Fruit fly (Drosophila melanogaster) whole organism, embryonic: ENCODE data around the gene CG42540.
A peak's percentile ranks its signal among the peaks of the same experiment; 100 is the strongest.

Source experiments
- B-H2 ChIP-seq: fragments of 200-800 bp; sonication (Bioruptor generic); optimal IDR thresholded peaks from 2 replicates; lab custom pipeline; 2018; ENCODE audit warnings: missing biosample characterization, mild to moderate bottlenecking, missing genetic modification characterization
- BEAF-32 ChIP-seq: fragments of 200-800 bp; sonication (Bioruptor generic); optimal IDR thresholded peaks from 3 replicates; lab custom pipeline; 2017; ENCODE audit warnings: missing biosample characterization, missing genetic modification characterization, mild to moderate bottlenecking, moderate library complexity, missing genetic modification reagents
- CG10147 ChIP-seq: fragments of 200-800 bp; sonication (Bioruptor generic); optimal IDR thresholded peaks from 2 replicates; lab custom pipeline; 2019; ENCODE audit warnings: missing biosample characterization, mild to moderate bottlenecking, missing genetic modification characterization, moderate library complexity
- CG10321 ChIP-seq: fragments of 200-800 bp; sonication (Bioruptor generic); IDR thresholded peaks from 2 replicates; pipeline ENCODE4 v1.3.6; 2022; ENCODE audit warnings: missing biosample characterization, missing genetic modification characterization
- CG10431 ChIP-seq: fragments of 200-800 bp; sonication (Bioruptor generic); optimal IDR thresholded peaks from 3 replicates; lab custom pipeline; 2018; ENCODE audit warnings: missing biosample characterization, mild to moderate bottlenecking, missing genetic modification characterization
- CG10565 ChIP-seq: fragments of 200-800 bp; sonication (Bioruptor generic); optimal IDR thresholded peaks from 3 replicates; lab custom pipeline; 2016; ENCODE audit warnings: missing biosample characterization, mild to moderate bottlenecking, missing genetic modification characterization
- CG11247 ChIP-seq: fragments of 200-800 bp; sonication (Bioruptor generic); IDR thresholded peaks from 2 replicates; pipeline ENCODE4 v1.3.6; 2022; ENCODE audit warnings: missing biosample characterization, missing genetic modification characterization
- CG12104 ChIP-seq: fragments of 200-800 bp; sonication (Bioruptor generic); optimal IDR thresholded peaks from 3 replicates; lab custom pipeline; 2016; ENCODE audit warnings: missing biosample characterization, missing genetic modification characterization
- CG12219 ChIP-seq: fragments of 200-800 bp; sonication (Bioruptor generic); optimal IDR thresholded peaks from 3 replicates; lab custom pipeline; 2018; ENCODE audit warnings: missing biosample characterization, mild to moderate bottlenecking, missing genetic modification characterization
- CG14860 ChIP-seq: fragments of 200-800 bp; sonication (Bioruptor generic); IDR thresholded peaks from 3 replicates; pipeline ENCODE4 v1.3.6; 2022; ENCODE audit warnings: missing biosample characterization, missing genetic modification characterization; ENCODE audit not compliant: partially characterized antibody
- CG15601 ChIP-seq: fragments of 200-800 bp; sonication (Bioruptor generic); optimal IDR thresholded peaks from 3 replicates; lab custom pipeline; 2019; ENCODE audit warnings: missing biosample characterization, mild to moderate bottlenecking, missing genetic modification characterization, moderate library complexity
- CG16779 ChIP-seq: fragments of 200-800 bp; sonication (Bioruptor generic); IDR thresholded peaks from 2 replicates; pipeline ENCODE4 v1.3.6; 2022; ENCODE audit warnings: missing biosample characterization, missing genetic modification characterization
- CG17186 ChIP-seq: fragments of 200-800 bp; sonication (Bioruptor generic); optimal IDR thresholded peaks from 3 replicates; lab custom pipeline; 2017; ENCODE audit warnings: missing biosample characterization, missing genetic modification reagents, missing genetic modification characterization
- CG2199 ChIP-seq: fragments of 200-800 bp; sonication (Bioruptor generic); IDR thresholded peaks from 3 replicates; pipeline ENCODE4 v1.3.6; 2022; ENCODE audit warnings: missing biosample characterization, missing genetic modification characterization
- CG2678 ChIP-seq: fragments of 200-800 bp; sonication (Bioruptor generic); optimal IDR thresholded peaks from 3 replicates; lab custom pipeline; 2019; ENCODE audit warnings: missing biosample characterization, mild to moderate bottlenecking, missing genetic modification characterization, moderate library complexity
- CG2712 ChIP-seq: fragments of 200-800 bp; optimal IDR thresholded peaks from 3 replicates; lab custom pipeline; 2019; ENCODE audit warnings: missing biosample characterization, mild to moderate bottlenecking, missing genetic modification characterization, moderate library complexity
- CG30403 ChIP-seq: fragments of 200-800 bp; sonication (Bioruptor generic); optimal IDR thresholded peaks from 3 replicates; lab custom pipeline; 2016; ENCODE audit warnings: missing biosample characterization, missing genetic modification characterization
- CG31224 ChIP-seq: fragments of 200-800 bp; sonication (Bioruptor generic); IDR thresholded peaks from 2 replicates; pipeline ENCODE4 v1.3.6; 2022; ENCODE audit warnings: missing biosample characterization, missing genetic modification characterization
- CG3281 ChIP-seq: fragments of 200-800 bp; sonication (Bioruptor generic); optimal IDR thresholded peaks from 3 replicates; lab custom pipeline; 2017; ENCODE audit warnings: missing biosample characterization, mild to moderate bottlenecking, missing genetic modification characterization
- CG34224 ChIP-seq: fragments of 200-800 bp; sonication (Bioruptor generic); IDR thresholded peaks from 3 replicates; pipeline ENCODE4 v1.3.6; 2022; ENCODE audit warnings: missing biosample characterization, missing genetic modification characterization; ENCODE audit not compliant: partially characterized antibody
- CG3838 ChIP-seq: fragments of 200-800 bp; sonication (Bioruptor generic); optimal IDR thresholded peaks from 3 replicates; lab custom pipeline; 2016; ENCODE audit warnings: missing biosample characterization, missing genetic modification characterization
- CG3847 ChIP-seq: fragments of 200-800 bp; sonication (Bioruptor generic); IDR thresholded peaks from 2 replicates; pipeline ENCODE4 v1.3.6; 2022; ENCODE audit warnings: missing biosample characterization, missing genetic modification characterization
- CG4617 ChIP-seq: fragments of 200-800 bp; sonication (Bioruptor generic); optimal IDR thresholded peaks from 3 replicates; lab custom pipeline; 2016; ENCODE audit warnings: missing biosample characterization, missing genetic modification characterization, borderline replicate concordance
- CG6175 ChIP-seq: fragments of 200-800 bp; sonication (Bioruptor generic); IDR thresholded peaks from 3 replicates; pipeline ENCODE4 v1.3.6; 2022; ENCODE audit warnings: missing biosample characterization, missing genetic modification characterization
- Chrac-16 ChIP-seq: fragments of 200-800 bp; sonication (Bioruptor generic); optimal IDR thresholded peaks from 3 replicates; lab custom pipeline; 2016; ENCODE audit warnings: missing biosample characterization, missing genetic modification characterization
- Elba2 ChIP-seq: fragments of 200-800 bp; sonication (Bioruptor generic); optimal IDR thresholded peaks from 3 replicates; lab custom pipeline; 2016; ENCODE audit warnings: missing biosample characterization, missing genetic modification characterization
- Ets65A ChIP-seq: fragments of 200-800 bp; sonication (Bioruptor generic); peaks from one replicate; lab custom pipeline; 2016; ENCODE audit warnings: missing biosample characterization, missing genetic modification characterization
- Jarid2 ChIP-seq: fragments of 200-800 bp; sonication (Bioruptor generic); optimal IDR thresholded peaks from 3 replicates; lab custom pipeline; 2017; ENCODE audit warnings: mild to moderate bottlenecking, missing biosample characterization, missing genetic modification reagents, missing genetic modification characterization
- NC2β ChIP-seq: fragments of 200-800 bp; sonication (Bioruptor generic); optimal IDR thresholded peaks from 2 replicates; lab custom pipeline; 2016; ENCODE audit warnings: missing biosample characterization, missing genetic modification characterization
- ash1 ChIP-seq: fragments of 200-800 bp; sonication (Bioruptor generic); optimal IDR thresholded peaks from 2 replicates; lab custom pipeline; 2018; ENCODE audit warnings: missing biosample characterization, mild to moderate bottlenecking, missing genetic modification characterization
- cad ChIP-seq: fragments of >200 bp; optimal IDR thresholded peaks from 2 replicates; lab custom pipeline; 2017; ENCODE audit warnings: missing biosample characterization, missing genetic modification characterization
- corto ChIP-seq: fragments of 200-800 bp; sonication (Bioruptor generic); optimal IDR thresholded peaks from 2 replicates; lab custom pipeline; 2016; ENCODE audit warnings: missing biosample characterization, mild to moderate bottlenecking, missing genetic modification characterization, moderate library complexity
- da ChIP-seq: fragments of 200-800 bp; sonication (Bioruptor generic); optimal IDR thresholded peaks from 2 replicates; lab custom pipeline; 2016; ENCODE audit warnings: missing biosample characterization, missing genetic modification characterization
- danr ChIP-seq: fragments of 200-800 bp; sonication (Bioruptor generic); IDR thresholded peaks from 2 replicates; pipeline ENCODE4 v1.3.6; 2022; ENCODE audit warnings: missing biosample characterization, missing genetic modification characterization
- gcm ChIP-seq: fragments of 200-800 bp; sonication (Bioruptor generic); optimal IDR thresholded peaks from 2 replicates; lab custom pipeline; 2019; ENCODE audit warnings: missing biosample characterization, mild to moderate bottlenecking, missing genetic modification characterization, moderate library complexity
- gfzf ChIP-seq: fragments of 200-800 bp; sonication (Bioruptor generic); optimal IDR thresholded peaks from 2 replicates; lab custom pipeline; 2016; ENCODE audit warnings: missing biosample characterization, mild to moderate bottlenecking, missing genetic modification characterization, moderate library complexity
- grn ChIP-seq: fragments of 200-800 bp; sonication (Bioruptor generic); optimal IDR thresholded peaks from 3 replicates; lab custom pipeline; 2017; ENCODE audit warnings: missing biosample characterization, missing genetic modification characterization
- h ChIP-seq: fragments of >200 bp; optimal IDR thresholded peaks from 2 replicates; lab custom pipeline; 2017
- ind ChIP-seq: fragments of 200-800 bp; sonication (Bioruptor generic); optimal IDR thresholded peaks from 3 replicates; lab custom pipeline; 2016; ENCODE audit warnings: missing biosample characterization, missing genetic modification characterization
- kay ChIP-seq: fragments of 200-800 bp; sonication (Bioruptor generic); optimal IDR thresholded peaks from 2 replicates; lab custom pipeline; 2016; ENCODE audit warnings: missing biosample characterization, missing genetic modification characterization
- odd ChIP-seq: fragments of 200-800 bp; sonication (Bioruptor generic); optimal IDR thresholded peaks from 2 replicates; lab custom pipeline; 2017; ENCODE audit warnings: missing biosample characterization, mild to moderate bottlenecking, missing genetic modification characterization
- pfk ChIP-seq: fragments of 200-800 bp; sonication (Bioruptor generic); optimal IDR thresholded peaks from 2 replicates; lab custom pipeline; 2018; ENCODE audit warnings: missing biosample characterization, mild to moderate bottlenecking, missing genetic modification characterization, moderate library complexity
- ro ChIP-seq: fragments of 200-800 bp; sonication (Bioruptor generic); IDR thresholded peaks from 2 replicates; pipeline ENCODE4 v1.3.6; 2022; ENCODE audit warnings: missing biosample characterization, missing genetic modification characterization
- sd ChIP-seq: fragments of 200-800 bp; sonication (Bioruptor generic); optimal IDR thresholded peaks from 3 replicates; lab custom pipeline; 2018; ENCODE audit warnings: missing biosample characterization, mild to moderate bottlenecking, missing genetic modification characterization, moderate library complexity
- seq ChIP-seq: fragments of 200-800 bp; sonication (Bioruptor generic); IDR thresholded peaks from 2 replicates; pipeline ENCODE4 v1.3.6; 2022; ENCODE audit warnings: missing biosample characterization, missing genetic modification characterization
- sima ChIP-seq: fragments of 200-800 bp; sonication (Bioruptor generic); optimal IDR thresholded peaks from 2 replicates; lab custom pipeline; 2016; ENCODE audit warnings: missing biosample characterization, missing genetic modification characterization
- stc ChIP-seq: fragments of 200-800 bp; sonication (Bioruptor generic); IDR thresholded peaks from 2 replicates; pipeline ENCODE4 v1.3.6; 2022; ENCODE audit warnings: missing biosample characterization, missing genetic modification characterization
- tap ChIP-seq: fragments of 200-800 bp; optimal IDR thresholded peaks from 3 replicates; lab custom pipeline; 2019; ENCODE audit warnings: missing biosample characterization, mild to moderate bottlenecking, missing genetic modification characterization, moderate library complexity
- twi ChIP-seq: fragments of 200-800 bp; optimal IDR thresholded peaks from 2 replicates; lab custom pipeline; 2019; ENCODE audit warnings: missing biosample characterization, mild to moderate bottlenecking, missing genetic modification characterization, moderate library complexity
- vfl ChIP-seq: fragments of 200-800 bp; sonication (Bioruptor generic); optimal IDR thresholded peaks from 2 replicates; lab custom pipeline; 2016; ENCODE audit warnings: missing biosample characterization, missing genetic modification characterization
- yki ChIP-seq: fragments of >200 bp; optimal IDR thresholded peaks from 3 replicates; lab custom pipeline; 2018
- zfh1 ChIP-seq: fragments of 200-800 bp; sonication (Bioruptor generic); IDR thresholded peaks from 3 replicates; pipeline ENCODE4 v1.3.6; 2022; ENCODE audit warnings: missing biosample characterization, missing genetic modification characterization
- zfh2 ChIP-seq: fragments of 200-800 bp; sonication (Bioruptor generic); optimal IDR thresholded peaks from 2 replicates; lab custom pipeline; 2016; ENCODE audit warnings: missing biosample characterization, missing genetic modification characterization

Gene CG42540

DNA sequence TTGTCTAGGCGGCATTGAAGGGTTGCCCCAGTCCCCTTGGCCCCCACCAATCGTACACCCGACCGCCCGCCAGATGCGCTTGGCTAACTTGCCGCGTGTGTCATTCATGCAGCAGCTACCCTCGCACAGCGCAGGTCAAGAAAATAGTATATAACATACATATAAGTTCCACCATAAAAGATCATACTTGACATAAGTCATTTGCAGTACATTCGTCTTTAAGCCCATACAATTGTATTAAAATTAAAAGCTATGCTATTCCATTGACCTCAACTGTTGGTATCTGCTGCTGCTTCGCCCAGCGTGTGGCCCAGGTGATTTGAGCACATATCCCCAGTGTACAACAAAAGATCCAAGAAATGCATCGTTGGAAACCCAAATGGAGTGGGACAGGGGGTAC, 55.4 kb downstream of the CG42540 start (continued):
- no peak for TF ChIP-seq CG6175 (GFP tag; lab: Robert Waterston, UW)
- TF ChIP-seq BEAF-32 (GFP tag; lab: Kevin White, UChicago) = no peak
- TF ChIP-seq Ets65A (GFP tag; lab: Kevin White, UChicago) = peak; percentile 96
- TF ChIP-seq sd (tag; lab: Kevin White, UChicago) = no peak
- TF ChIP-seq ash1 = no peak
- TF ChIP-seq Jarid2 (GFP tag; lab: Kevin White, UChicago) = no peak
- no peak for TF ChIP-seq gfzf (GFP tag; lab: Kevin White, UChicago)
- TF ChIP-seq kay (GFP tag; lab: Kevin White, UChicago) = peak; percentile 56
- TF ChIP-seq CG10147 = no peak
- no peak for TF ChIP-seq vfl (GFP tag; lab: Kevin White, UChicago)
- TF ChIP-seq seq = peak; percentile 63
- TF ChIP-seq stc (GFP tag; lab: Robert Waterston, UW) = peak; percentile 79
- peak; percentile 72 for TF ChIP-seq CG17186
- TF ChIP-seq CG2712 (tag; lab: Kevin White, UChicago) = peak; percentile 91
- TF ChIP-seq CG11247 (GFP tag; lab: Robert Waterston, UW) = peak; percentile 55
- TF ChIP-seq da (GFP tag; lab: Kevin White, UChicago) = no peak
- peak; percentile 64 for TF ChIP-seq danr (GFP tag; lab: Robert Waterston, UW)
- TF ChIP-seq ind (GFP tag; lab: Kevin White, UChicago) = peak; percentile 63
- TF ChIP-seq CG4617 (GFP tag; lab: Kevin White, UChicago) = peak; percentile 7
- peak; percentile 92 for TF ChIP-seq CG2199
- TF ChIP-seq tap (tag; lab: Kevin White, UChicago) = peak; percentile 59
- no peak for TF ChIP-seq pfk
- TF ChIP-seq CG31224 (GFP tag; lab: Robert Waterston, UW) = peak; percentile 50; the same call in 1 of the 2 replicates
- TF ChIP-seq CG10321 (GFP tag; lab: Robert Waterston, UW) = peak; percentile 13; the same call in 1 of the 2 replicates
- TF ChIP-seq CG3281 (GFP tag; lab: Kevin White, UChicago) = peak; percentile 3
- TF ChIP-seq Elba2 = no peak
- peak; percentile 62 for TF ChIP-seq CG30403 (GFP tag; lab: Kevin White, UChicago)
- TF ChIP-seq CG12219 (GFP tag; lab: Kevin White, UChicago) = peak; percentile 62
- TF ChIP-seq Chrac-16 (GFP tag; lab: Kevin White, UChicago) = peak; percentile 59
- TF ChIP-seq sima (GFP tag; lab: Kevin White, UChicago) = no peak
- TF ChIP-seq odd = no peak
- peak; percentile 62 for TF ChIP-seq NC2β
- TF ChIP-seq zfh2 (GFP tag; lab: Kevin White, UChicago) = no peak
- peak; percentile 96 for TF ChIP-seq zfh1 (GFP tag; lab: Robert Waterston, UW)
- no peak for TF ChIP-seq cad (GFP tag; lab: Kevin White, UChicago)
- no peak for TF ChIP-seq CG34224
- TF ChIP-seq CG3838 (GFP tag; lab: Kevin White, UChicago) = peak; percentile 23
- TF ChIP-seq CG12104 = peak; percentile 12
- peak; percentile 59 for TF ChIP-seq gcm
- TF ChIP-seq CG10565 (GFP tag; lab: Kevin White, UChicago) = peak; percentile 26
- no peak for TF ChIP-seq yki (lab: Kevin White, UChicago)
- TF ChIP-seq CG14860 (GFP tag; lab: Robert Waterston, UW) = no peak
- peak; percentile 59; the same call in 1 of the 2 replicates for TF ChIP-seq CG16779 (GFP tag; lab: Robert Waterston, UW)
- no peak for TF ChIP-seq ro (GFP tag; lab: Robert Waterston, UW)
- no peak for TF ChIP-seq CG3847 (GFP tag; lab: Robert Waterston, UW)
- no peak for TF ChIP-seq grn
- TF ChIP-seq CG2678 (tag; lab: Kevin White, UChicago) = peak; percentile 75
- no peak for TF ChIP-seq CG10431 (GFP tag; lab: Kevin White, UChicago)
- TF ChIP-seq B-H2 (GFP tag; lab: Kevin White, UChicago) = no peak
- TF ChIP-seq h (lab: Kevin White, UChicago) = no peak
- no peak for TF ChIP-seq corto (GFP tag; lab: Kevin White, UChicago)
- TF ChIP-seq twi (tag; lab: Kevin White, UChicago) = peak; percentile 30
- TF ChIP-seq CG15601 (tag; lab: Kevin White, UChicago) = peak; percentile 64
